Fruit fly (Drosophila melanogaster) whole organism, embryonic: ENCODE data around the gene CG34253.

Experiments
- Aef1 ChIP-seq: fragments of 200-800 bp; sonication (Bioruptor generic); IDR thresholded peaks from 3 replicates; pipeline ENCODE4 v1.3.6; 2022; ENCODE audit warnings: missing biosample characterization, missing genetic modification characterization
- B-H2 ChIP-seq: fragments of 200-800 bp; sonication (Bioruptor generic); optimal IDR thresholded peaks from 2 replicates; lab custom pipeline; 2018; ENCODE audit warnings: missing biosample characterization, mild to moderate bottlenecking, missing genetic modification characterization
- CG10431 ChIP-seq: fragments of 200-800 bp; sonication (Bioruptor generic); optimal IDR thresholded peaks from 3 replicates; lab custom pipeline; 2018; ENCODE audit warnings: missing biosample characterization, mild to moderate bottlenecking, missing genetic modification characterization
- CG10979 ChIP-seq: fragments of 200-800 bp; sonication (Bioruptor generic); optimal IDR thresholded peaks from 2 replicates; lab custom pipeline; 2018; ENCODE audit warnings: missing biosample characterization, mild to moderate bottlenecking, missing genetic modification characterization, moderate library complexity
- CG15011 ChIP-seq: fragments of 200-800 bp; sonication (Bioruptor generic); optimal IDR thresholded peaks from 3 replicates; lab custom pipeline; 2018; ENCODE audit warnings: missing biosample characterization, mild to moderate bottlenecking, missing genetic modification characterization
- CG1603 ChIP-seq: fragments of 200-800 bp; sonication (Bioruptor generic); optimal IDR thresholded peaks from 2 replicates; lab custom pipeline; 2019; ENCODE audit warnings: missing biosample characterization, mild to moderate bottlenecking, missing genetic modification characterization, moderate library complexity
- CG17385 ChIP-seq: fragments of 200-800 bp; sonication (Bioruptor generic); optimal IDR thresholded peaks from 3 replicates; lab custom pipeline; 2018; ENCODE audit warnings: missing biosample characterization, mild to moderate bottlenecking, missing genetic modification characterization
- CG17912 ChIP-seq: fragments of 200-800 bp; sonication (Bioruptor generic); optimal IDR thresholded peaks from 2 replicates; lab custom pipeline; 2018; ENCODE audit warnings: missing biosample characterization, mild to moderate bottlenecking, missing genetic modification characterization
- CG18599 ChIP-seq: fragments of 200-800 bp; sonication (Bioruptor generic); optimal IDR thresholded peaks from 3 replicates; lab custom pipeline; 2017; ENCODE audit warnings: missing biosample characterization, missing genetic modification characterization, mild to moderate bottlenecking, moderate library complexity, missing genetic modification reagents
- CG2202 ChIP-seq: fragments of 200-800 bp; sonication (Bioruptor generic); optimal IDR thresholded peaks from 2 replicates; lab custom pipeline; 2018; ENCODE audit warnings: missing biosample characterization, mild to moderate bottlenecking, missing genetic modification characterization
- CG30403 ChIP-seq: fragments of 200-800 bp; sonication (Bioruptor generic); optimal IDR thresholded peaks from 3 replicates; lab custom pipeline; 2016; ENCODE audit warnings: missing biosample characterization, missing genetic modification characterization
- CG3838 ChIP-seq: fragments of 200-800 bp; sonication (Bioruptor generic); optimal IDR thresholded peaks from 3 replicates; lab custom pipeline; 2016; ENCODE audit warnings: missing biosample characterization, missing genetic modification characterization
- CG42726 ChIP-seq: fragments of 200-800 bp; sonication (Bioruptor generic); IDR thresholded peaks from 2 replicates; pipeline ENCODE4 v1.3.6; 2022; ENCODE audit warnings: missing biosample characterization, missing genetic modification characterization; ENCODE audit not compliant: partially characterized antibody
- CG5953 ChIP-seq: fragments of 200-800 bp; sonication (Bioruptor generic); IDR thresholded peaks from 2 replicates; pipeline ENCODE4 v1.3.6; 2022; ENCODE audit warnings: missing biosample characterization, missing genetic modification characterization
- CG6175 ChIP-seq: fragments of 200-800 bp; sonication (Bioruptor generic); IDR thresholded peaks from 3 replicates; pipeline ENCODE4 v1.3.6; 2022; ENCODE audit warnings: missing biosample characterization, missing genetic modification characterization
- CG6854 ChIP-seq: fragments of 200-800 bp; sonication (Bioruptor generic); optimal IDR thresholded peaks from 3 replicates; lab custom pipeline; 2017; ENCODE audit warnings: missing biosample characterization, mild to moderate bottlenecking, missing genetic modification characterization
- CG7839 ChIP-seq: fragments of 200-800 bp; sonication (Bioruptor generic); optimal IDR thresholded peaks from 3 replicates; lab custom pipeline; 2018; ENCODE audit warnings: missing biosample characterization, mild to moderate bottlenecking, missing genetic modification characterization, moderate library complexity
- CG7928 ChIP-seq: fragments of 200-800 bp; sonication (Bioruptor generic); optimal IDR thresholded peaks from 2 replicates; lab custom pipeline; 2017; ENCODE audit warnings: missing biosample characterization, mild to moderate bottlenecking, missing genetic modification characterization
- CG8478 ChIP-seq: fragments of >200 bp; optimal IDR thresholded peaks from 2 replicates; lab custom pipeline; 2018
- Camta ChIP-seq: fragments of 200-800 bp; sonication (Bioruptor generic); optimal IDR thresholded peaks from 2 replicates; lab custom pipeline; 2016; ENCODE audit warnings: missing biosample characterization, missing genetic modification characterization
- Eip74EF ChIP-seq, 2 experiments: fragments of 200-800 bp in 1 of 2; fragments of >200 bp in 1 of 2; sonication (Bioruptor generic) in 1 of 2; optimal IDR thresholded peaks; 2 replicates each; lab custom pipeline; 2017 to 2019; ENCODE audit warnings: missing biosample characterization in 2 of 2, missing genetic modification characterization in 2 of 2, mild to moderate bottlenecking in 1 of 2, moderate library complexity in 1 of 2
- Ets65A ChIP-seq: fragments of 200-800 bp; sonication (Bioruptor generic); peaks from one replicate; lab custom pipeline; 2016; ENCODE audit warnings: missing biosample characterization, missing genetic modification characterization
- H15 ChIP-seq: fragments of 200-800 bp; sonication (Bioruptor generic); IDR thresholded peaks from 3 replicates; pipeline ENCODE4 v1.3.6; 2022; ENCODE audit warnings: missing biosample characterization, missing genetic modification characterization
- Mrtf ChIP-seq: fragments of 200-800 bp; sonication (Bioruptor generic); IDR thresholded peaks from 3 replicates; pipeline ENCODE4 v1.3.6; 2022; ENCODE audit warnings: missing biosample characterization, missing genetic modification characterization
- Optix ChIP-seq: fragments of 200-800 bp; sonication (Bioruptor generic); IDR thresholded peaks from 3 replicates; pipeline ENCODE4 v1.3.6; 2022; ENCODE audit warnings: missing biosample characterization, missing genetic modification characterization
- PHDP ChIP-seq: fragments of 200-800 bp; sonication (Bioruptor generic); optimal IDR thresholded peaks from 3 replicates; lab custom pipeline; 2018; ENCODE audit warnings: missing biosample characterization, mild to moderate bottlenecking, missing genetic modification characterization, moderate library complexity
- Pdp1 ChIP-seq, 2 experiments: fragments of 200-800 bp; sonication (Bioruptor generic); optimal IDR thresholded peaks; 3 replicates each; lab custom pipeline; 2016; ENCODE audit warnings: missing biosample characterization in 2 of 2, missing genetic modification characterization in 2 of 2, mild to moderate bottlenecking in 1 of 2, moderate library complexity in 1 of 2
- ab ChIP-seq: fragments of 200-800 bp; sonication (Bioruptor generic); optimal IDR thresholded peaks from 2 replicates; lab custom pipeline; 2016; ENCODE audit warnings: missing biosample characterization, missing genetic modification characterization
- ato ChIP-seq: fragments of 200-800 bp; sonication (Bioruptor generic); IDR thresholded peaks from 2 replicates; pipeline ENCODE4 v1.3.6; 2022; ENCODE audit warnings: missing biosample characterization, missing genetic modification characterization; ENCODE audit not compliant: partially characterized antibody
- bowl ChIP-seq: fragments of 200-800 bp; sonication (Bioruptor generic); IDR thresholded peaks from 2 replicates; pipeline ENCODE4 v1.3.6; 2022; ENCODE audit warnings: missing biosample characterization, missing genetic modification characterization
- en ChIP-seq: fragments of 200-800 bp; sonication (Bioruptor generic); optimal IDR thresholded peaks from 2 replicates; lab custom pipeline; 2016; ENCODE audit warnings: missing biosample characterization, missing genetic modification characterization
- eyg ChIP-seq: fragments of 200-800 bp; sonication (Bioruptor generic); optimal IDR thresholded peaks from 3 replicates; lab custom pipeline; 2016; ENCODE audit warnings: missing biosample characterization, missing genetic modification characterization
- hbn ChIP-seq: fragments of 200-800 bp; sonication (Bioruptor generic); IDR thresholded peaks from 2 replicates; pipeline ENCODE4 v1.3.6; 2022; ENCODE audit warnings: missing biosample characterization, missing genetic modification characterization; ENCODE audit not compliant: partially characterized antibody
- jigr1 ChIP-seq: fragments of 200-800 bp; sonication (Bioruptor generic); IDR thresholded peaks from 3 replicates; pipeline ENCODE4 v1.3.6; 2022; ENCODE audit warnings: missing biosample characterization, missing genetic modification characterization
- klu ChIP-seq: fragments of 200-800 bp; sonication (Bioruptor generic); IDR thresholded peaks from 2 replicates; pipeline ENCODE4 v1.3.6; 2022; ENCODE audit warnings: missing biosample characterization, missing genetic modification characterization
- nerfin-1 ChIP-seq: fragments of 200-800 bp; sonication (Bioruptor generic); optimal IDR thresholded peaks from 3 replicates; lab custom pipeline; 2019; ENCODE audit warnings: missing biosample characterization, mild to moderate bottlenecking, missing genetic modification characterization, moderate library complexity
- so ChIP-seq: fragments of 200-800 bp; sonication (Bioruptor generic); IDR thresholded peaks from 3 replicates; pipeline ENCODE4 v1.3.6; 2022; ENCODE audit warnings: missing biosample characterization, missing genetic modification characterization
- tap ChIP-seq: fragments of 200-800 bp; optimal IDR thresholded peaks from 3 replicates; lab custom pipeline; 2019; ENCODE audit warnings: missing biosample characterization, mild to moderate bottlenecking, missing genetic modification characterization, moderate library complexity
- zf30C ChIP-seq: fragments of 200-800 bp; sonication (Bioruptor generic); optimal IDR thresholded peaks from 3 replicates; lab custom pipeline; 2018; ENCODE audit warnings: missing biosample characterization, mild to moderate bottlenecking, missing genetic modification characterization

CG34253 gene

DNA sequence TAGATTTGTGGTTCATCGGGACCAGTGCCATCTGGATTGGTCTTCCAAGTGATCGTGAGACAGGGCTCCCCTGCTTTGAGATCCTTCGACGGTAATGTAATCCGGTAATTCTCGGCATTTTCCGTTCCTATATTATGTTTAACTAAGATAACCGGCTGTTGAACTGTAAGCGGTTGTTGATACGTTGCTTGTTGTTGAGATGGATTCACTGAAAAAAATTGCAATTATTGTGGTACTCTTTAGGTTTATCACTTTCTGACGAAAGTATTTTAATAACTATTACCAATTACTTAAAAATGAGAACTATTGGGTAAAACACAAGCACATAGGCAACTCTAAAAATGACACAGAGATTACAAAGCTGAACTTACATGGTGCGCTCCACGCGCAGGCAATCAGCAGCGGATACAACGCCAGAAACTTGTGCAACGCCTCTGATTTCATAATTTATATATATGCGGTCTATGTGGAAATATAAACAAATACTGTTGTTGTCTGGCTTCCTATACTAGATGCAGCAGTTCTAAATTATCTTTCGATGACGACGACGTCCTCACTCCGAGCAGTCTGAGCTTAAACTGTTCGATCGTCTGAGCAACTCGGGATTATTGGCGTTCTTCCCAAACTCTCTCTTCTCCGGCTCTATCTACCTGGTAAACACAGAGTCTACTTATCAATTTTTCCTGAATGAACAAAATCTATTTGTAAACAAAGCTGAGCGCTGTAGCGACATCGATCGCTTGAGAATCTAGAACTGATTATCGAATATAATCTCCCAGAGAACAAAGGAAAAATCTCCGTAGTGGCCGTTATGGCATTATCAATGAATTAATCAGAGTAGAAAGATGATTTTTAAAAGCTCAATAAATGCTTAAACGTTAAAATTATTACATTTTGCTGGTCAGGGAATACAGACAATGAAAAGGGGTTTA lies at the start of gene CG34253:
TSS of gene CG34253 (minus strand) at position 567 of the 932 bp plus-strand sequence.
- TF ChIP-seq jigr1 (GFP tag; lab: Robert Waterston, UW) (no peak), CG10431 (GFP tag; lab: Kevin White, UChicago) (peak; percentile 91), Pdp1 (GFP tag; optimal IDR thresholded peaks at IDR 0.05; lab: Kevin White, UChicago) (peak in 1 of 2 experiments; percentile 36)
- TF ChIP-seq, all 482 proteins: peak for 2

DNA sequence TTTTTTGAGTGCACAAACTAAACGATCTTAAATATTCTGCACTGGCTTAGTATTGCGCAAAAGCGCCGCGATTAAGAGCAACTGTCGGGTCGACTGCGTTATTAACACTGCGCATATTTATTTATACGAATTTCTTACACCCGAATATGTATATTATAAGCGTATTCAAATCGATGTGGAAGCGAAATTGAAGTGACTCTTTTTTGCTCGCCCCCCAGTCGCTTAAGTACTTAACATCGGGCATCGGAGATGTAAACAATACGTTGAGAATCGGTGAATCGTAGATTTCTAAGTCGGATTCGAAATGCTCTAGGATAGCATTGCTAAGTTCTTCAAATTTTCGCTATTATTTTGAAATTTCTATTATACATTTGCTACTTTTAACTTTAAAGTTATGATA lies 45.5 kb upstream of the CG34253 start, which contains the start of gene Cyp312a1:
TSS of gene Cyp312a1 (minus strand) at position 101 of the 400 bp plus-strand sequence.
- TF ChIP-seq CG15011 (GFP tag; lab: Kevin White, UChicago) (no peak), Camta (GFP tag; lab: Kevin White, UChicago) (no peak)

- TF ChIP-seq CG18599 (GFP tag; lab: Kevin White, UChicago) (no peak), Ets65A (peak; percentile 38), Mrtf (0 out of 3 replicates have a peak, but pooled peaks have one; percentile 20)
Measured at dm6 chr3L:18124138-18124537, 37.0 kb upstream of the CG34253 start.

dm6 chr3L:18121889-18122288 lies 34.8 kb upstream of the CG34253 start, which contains the start of gene CG42853:
Gene CG42853 (minus strand): TSS chr3L:18121989.
- TF ChIP-seq CG17912 (GFP tag; lab: Kevin White, UChicago): no peak
- TF ChIP-seq ato: no peak
- no peak for TF ChIP-seq CG2202
- no peak for TF ChIP-seq so (GFP tag; lab: Robert Waterston, UW)
- no peak for TF ChIP-seq tap
- TF ChIP-seq bowl: no peak
- TF ChIP-seq CG7928 (GFP tag; lab: Kevin White, UChicago): no peak
- no peak for TF ChIP-seq hbn (GFP tag; lab: Robert Waterston, UW)
- TF ChIP-seq PHDP: no peak
- TF ChIP-seq ab (GFP tag; lab: Kevin White, UChicago): no peak
- TF ChIP-seq CG7839 (tag; lab: Kevin White, UChicago): no peak
- no peak for TF ChIP-seq nerfin-1 (tag; lab: Kevin White, UChicago)
- no peak for TF ChIP-seq CG3838 (GFP tag; lab: Kevin White, UChicago)

DNA sequence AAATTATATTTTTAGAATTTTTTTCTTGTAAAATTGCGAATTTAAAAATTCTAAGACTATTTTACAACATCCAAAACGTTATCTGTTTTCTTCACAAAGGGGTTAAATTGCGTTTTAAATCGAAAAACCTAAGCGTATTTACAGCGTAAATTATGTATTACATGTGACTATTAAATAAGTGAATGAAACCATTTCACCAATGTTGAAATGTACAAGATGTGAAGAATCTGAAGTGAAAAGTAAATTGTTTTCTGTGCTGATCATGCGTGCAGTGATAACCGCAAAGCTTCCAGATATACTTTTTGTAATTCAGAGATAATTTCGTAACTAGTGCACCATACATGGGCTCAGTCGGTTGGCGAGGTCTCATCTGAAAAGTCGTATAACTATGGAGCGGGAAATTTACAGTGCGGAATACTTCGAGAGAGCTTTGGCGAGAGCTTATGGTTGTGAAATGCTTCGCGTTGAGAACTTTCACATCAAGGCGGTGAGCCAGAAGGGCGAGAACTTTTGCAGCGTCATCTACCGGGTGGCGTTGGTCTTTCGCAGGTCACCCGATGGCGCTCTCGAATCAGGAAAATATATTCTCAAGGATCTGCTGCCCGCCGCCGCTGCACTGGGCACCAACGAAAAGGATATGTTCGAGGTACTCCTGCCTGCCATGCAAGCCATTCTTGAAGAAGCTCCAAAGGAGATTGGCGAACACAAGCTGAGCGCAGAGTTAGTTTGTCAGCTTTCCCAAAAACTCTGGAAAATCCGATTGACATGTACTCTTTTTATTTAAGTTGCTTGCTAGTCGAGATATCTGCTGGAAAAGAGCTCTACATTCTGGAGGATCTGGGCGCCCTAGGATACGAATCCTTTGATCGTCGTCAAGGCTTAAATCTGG lies 27.2 kb upstream of the CG34253 start:
- TF ChIP-seq B-H2 (GFP tag; lab: Kevin White, UChicago): peak; percentile 6
- peak; percentile 27 for TF ChIP-seq eyg (GFP tag; lab: Kevin White, UChicago)
- peak; percentile 25 for TF ChIP-seq CG17385 (GFP tag; lab: Kevin White, UChicago)
- TF ChIP-seq CG1603 (tag; lab: Kevin White, UChicago): peak; percentile 37
- TF ChIP-seq CG6175 (GFP tag; lab: Robert Waterston, UW): no peak
- TF ChIP-seq CG10979 (tag; lab: Kevin White, UChicago): no peak
- peak; percentile 38 for TF ChIP-seq zf30C
- TF ChIP-seq H15: peak; percentile 70
- TF ChIP-seq en (GFP tag; lab: Kevin White, UChicago): no peak
- no peak for TF ChIP-seq Aef1 (GFP tag; lab: Robert Waterston, UW)
- peak in 1 of 2 experiments; percentile 66 for TF ChIP-seq Eip74EF (GFP tag; optimal IDR thresholded peaks at IDR 0.05; lab: Kevin White, UChicago)
- TF ChIP-seq CG42726 (GFP tag; lab: Robert Waterston, UW): peak; percentile 47; the same call in 1 of the 2 replicates
- no peak for TF ChIP-seq klu
- TF ChIP-seq ato: 0 out of 2 replicates have a peak, but pooled peaks have one; percentile 33
- no peak for TF ChIP-seq CG8478 (lab: Kevin White, UChicago)
- peak; percentile 21 for TF ChIP-seq CG30403 (GFP tag; lab: Kevin White, UChicago)
- no peak; the same call in 2 of the 3 replicates for TF ChIP-seq Optix
- peak; percentile 62; the same call in 1 of the 2 replicates for TF ChIP-seq CG5953
- TF ChIP-seq CG6854 (GFP tag; lab: Kevin White, UChicago): peak; percentile 57
